Worm (Caenorhabditis elegans) whole organism, late embryonic: ENCODE data around the gene Y34B4A.2.

ENCODE experiments used
- C38D4.7 ChIP-seq: fragments of 200-800 bp; sonication (Bioruptor generic); optimal IDR thresholded peaks from 2 replicates; lab custom pipeline; 2018; ENCODE audit warnings: mild to moderate bottlenecking, missing genetic modification characterization, moderate library complexity, missing compliant biosample characterization
- ceh-2 ChIP-seq: sonication (generic microtip); optimal IDR thresholded peaks from 2 replicates; lab custom pipeline; 2016; ENCODE audit warnings: missing genotype, missing genetic modification characterization, missing compliant biosample characterization
- hlh-13 ChIP-seq: fragments of 200-800 bp; sonication (Bioruptor generic); optimal IDR thresholded peaks from 2 replicates; lab custom pipeline; 2018; ENCODE audit warnings: mild to moderate bottlenecking, missing genetic modification characterization, missing compliant biosample characterization
- hlh-6 ChIP-seq: sonication (generic microtip); optimal IDR thresholded peaks from 2 replicates; lab custom pipeline; 2016; ENCODE audit warnings: missing genotype, missing genetic modification characterization, missing compliant biosample characterization
- nfya-1 ChIP-seq: sonication (generic microtip); optimal IDR thresholded peaks from 2 replicates; lab custom pipeline; 2017; ENCODE audit warnings: missing genetic modification characterization, mild to moderate bottlenecking, missing compliant biosample characterization, antibody characterized with exemption, moderate library complexity
- nhr-11 ChIP-seq: fragments of 150-350 bp; optimal IDR thresholded peaks from 2 replicates; lab custom pipeline; 2014; ENCODE audit warnings: missing biosample characterization, missing genetic modification characterization
- pat-9 ChIP-seq: fragments of 200-800 bp; sonication (Bioruptor generic); optimal IDR thresholded peaks from 2 replicates; lab custom pipeline; 2018; ENCODE audit warnings: mild to moderate bottlenecking, missing genetic modification characterization, moderate library complexity, missing compliant biosample characterization
- pha-4 ChIP-seq: fragments of 150-350 bp; optimal IDR thresholded peaks from 2 replicates; lab custom pipeline; 2018; ENCODE audit warnings: missing biosample characterization, missing genetic modification reagents, missing genetic modification characterization
- ztf-16 ChIP-seq: sonication (generic microtip); optimal IDR thresholded peaks from 2 replicates; lab custom pipeline; 2017; ENCODE audit warnings: missing genetic modification characterization, missing compliant biosample characterization

DNA sequence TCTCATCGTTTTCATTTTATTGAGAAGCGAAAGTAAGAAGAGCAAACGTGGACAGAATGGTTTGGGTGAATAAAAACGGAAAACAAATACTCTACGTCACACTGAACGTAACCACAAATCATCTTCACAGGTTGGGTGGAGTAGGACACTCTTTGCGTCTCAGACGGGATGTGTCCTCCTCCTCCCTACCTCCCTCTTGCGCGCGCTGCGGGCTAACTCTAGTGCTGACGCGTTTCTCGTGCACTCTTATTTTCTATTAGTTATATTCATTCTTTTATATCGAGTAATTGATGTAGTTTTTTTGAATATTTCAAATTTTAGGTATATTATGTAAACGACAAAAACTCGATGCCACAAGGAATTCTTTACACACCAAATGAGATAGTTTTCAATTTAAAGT, 35.3 kb upstream of the Y34B4A.2 start, which contains the start of gene Y34B4A.7:
- TF ChIP-seq hlh-6 (tag; lab: Kevin White, UChicago) (no peak), pat-9 (tag; lab: Kevin White, UChicago) (no peak), nfya-1 (peak; percentile 53), ztf-16 (tag; lab: Kevin White, UChicago) (no peak), C38D4.7 (GFP tag; lab: Kevin White, UChicago) (no peak), ceh-2 (tag; lab: Kevin White, UChicago) (no peak), pha-4 (tag; lab: Kevin White, UChicago) (no peak), hlh-13 (no peak), nhr-11 (tag; lab: Kevin White, UChicago) (no peak)
